Fruit fly (Drosophila melanogaster) whole organism, embryonic: ENCODE measurements around the gene Eip75B.

ENCODE experiments used
- Adf1 ChIP-seq: fragments of 200-800 bp; sonication (Bioruptor generic); IDR thresholded peaks from 2 replicates; pipeline ENCODE4 v1.3.6; 2022; ENCODE audit warnings: missing biosample characterization, missing genetic modification characterization
- Blimp-1 ChIP-seq: fragments of 200-800 bp; sonication (Bioruptor generic); optimal IDR thresholded peaks from 3 replicates; lab custom pipeline; 2018; ENCODE audit warnings: missing biosample characterization, missing genetic modification characterization, mild to moderate bottlenecking, moderate library complexity, missing genetic modification reagents
- CG10543 ChIP-seq: fragments of 200-800 bp; sonication (Bioruptor generic); optimal IDR thresholded peaks from 3 replicates; lab custom pipeline; 2017; ENCODE audit warnings: missing biosample characterization, mild to moderate bottlenecking, missing genetic modification characterization, moderate library complexity
- CG10565 ChIP-seq: fragments of 200-800 bp; sonication (Bioruptor generic); optimal IDR thresholded peaks from 3 replicates; lab custom pipeline; 2016; ENCODE audit warnings: missing biosample characterization, mild to moderate bottlenecking, missing genetic modification characterization
- CG11085 ChIP-seq: fragments of 200-800 bp; sonication (Bioruptor generic); IDR thresholded peaks from 2 replicates; pipeline ENCODE4 v1.3.6; 2022; ENCODE audit warnings: missing biosample characterization, missing genetic modification characterization
- CG11398 ChIP-seq: fragments of 200-800 bp; sonication (Bioruptor generic); optimal IDR thresholded peaks from 2 replicates; lab custom pipeline; 2016; ENCODE audit warnings: missing biosample characterization, missing genetic modification characterization
- CG12071 ChIP-seq: fragments of 200-800 bp; sonication (Bioruptor generic); optimal IDR thresholded peaks from 3 replicates; lab custom pipeline; 2018; ENCODE audit warnings: missing biosample characterization, mild to moderate bottlenecking, missing genetic modification characterization
- CG15269 ChIP-seq: fragments of 200-800 bp; sonication (Bioruptor generic); optimal IDR thresholded peaks from 2 replicates; lab custom pipeline; 2018; ENCODE audit warnings: missing biosample characterization, mild to moderate bottlenecking, missing genetic modification characterization, moderate library complexity
- CG17328 ChIP-seq: fragments of 200-800 bp; sonication (Bioruptor generic); IDR thresholded peaks from 2 replicates; pipeline ENCODE4 v1.3.6; 2022; ENCODE audit warnings: missing biosample characterization, missing genetic modification characterization
- CG17385 ChIP-seq: fragments of 200-800 bp; sonication (Bioruptor generic); optimal IDR thresholded peaks from 3 replicates; lab custom pipeline; 2018; ENCODE audit warnings: missing biosample characterization, mild to moderate bottlenecking, missing genetic modification characterization
- CG17568 ChIP-seq: fragments of 200-800 bp; sonication (Bioruptor generic); optimal IDR thresholded peaks from 2 replicates; lab custom pipeline; 2018; ENCODE audit warnings: missing biosample characterization, mild to moderate bottlenecking, missing genetic modification characterization, moderate library complexity
- CG18011 ChIP-seq: fragments of 200-800 bp; sonication (Bioruptor generic); optimal IDR thresholded peaks from 2 replicates; lab custom pipeline; 2017; ENCODE audit warnings: missing biosample characterization, missing genetic modification characterization, mild to moderate bottlenecking, moderate library complexity, missing genotype
- CG18619 ChIP-seq: fragments of 200-800 bp; sonication (Bioruptor generic); optimal IDR thresholded peaks from 3 replicates; lab custom pipeline; 2017; ENCODE audit warnings: missing biosample characterization, mild to moderate bottlenecking, missing genetic modification characterization
- CG2712 ChIP-seq: fragments of 200-800 bp; optimal IDR thresholded peaks from 3 replicates; lab custom pipeline; 2019; ENCODE audit warnings: missing biosample characterization, mild to moderate bottlenecking, missing genetic modification characterization, moderate library complexity
- CG30020 ChIP-seq: fragments of 200-800 bp; optimal IDR thresholded peaks from 2 replicates; lab custom pipeline; 2019; ENCODE audit warnings: missing biosample characterization, mild to moderate bottlenecking, missing genetic modification characterization, moderate library complexity
- CG3163 ChIP-seq: fragments of 200-800 bp; sonication (Bioruptor generic); optimal IDR thresholded peaks from 3 replicates; lab custom pipeline; 2016; ENCODE audit warnings: missing biosample characterization, missing genetic modification characterization
- CG32772 ChIP-seq: fragments of 200-800 bp; sonication (Bioruptor generic); IDR thresholded peaks from 2 replicates; pipeline ENCODE4 v1.3.6; 2022; ENCODE audit warnings: missing biosample characterization, missing genetic modification characterization
- CG34376 ChIP-seq: fragments of 200-800 bp; sonication (Bioruptor generic); optimal IDR thresholded peaks from 2 replicates; lab custom pipeline; 2018; ENCODE audit warnings: missing biosample characterization, mild to moderate bottlenecking, missing genetic modification characterization
- CG42726 ChIP-seq: fragments of 200-800 bp; sonication (Bioruptor generic); IDR thresholded peaks from 2 replicates; pipeline ENCODE4 v1.3.6; 2022; ENCODE audit warnings: missing biosample characterization, missing genetic modification characterization; ENCODE audit not compliant: partially characterized antibody
- CG6683 ChIP-seq: fragments of 200-800 bp; sonication (Bioruptor generic); optimal IDR thresholded peaks from 2 replicates; lab custom pipeline; 2017; ENCODE audit warnings: missing biosample characterization, mild to moderate bottlenecking, missing genetic modification characterization, missing genetic modification reagents
- CG7372 ChIP-seq: fragments of 200-800 bp; sonication (Bioruptor generic); IDR thresholded peaks from 2 replicates; pipeline ENCODE4 v1.3.6; 2022; ENCODE audit warnings: missing biosample characterization, missing genetic modification characterization
- CG8388 ChIP-seq: fragments of 200-800 bp; sonication (Bioruptor generic); optimal IDR thresholded peaks from 2 replicates; lab custom pipeline; 2019; ENCODE audit warnings: missing biosample characterization, mild to moderate bottlenecking, missing genetic modification characterization, moderate library complexity
- D19A ChIP-seq: fragments of 200-800 bp; optimal IDR thresholded peaks from 3 replicates; lab custom pipeline; 2019; ENCODE audit warnings: missing biosample characterization, mild to moderate bottlenecking, missing genetic modification characterization, moderate library complexity
- Dip2 ChIP-seq: fragments of 200-800 bp; sonication (Bioruptor generic); IDR thresholded peaks from 2 replicates; pipeline ENCODE4 v1.3.6; 2022; ENCODE audit warnings: missing biosample characterization, missing genetic modification characterization
- E2f2 ChIP-seq: fragments of 200-800 bp; sonication (Bioruptor generic); IDR thresholded peaks from 2 replicates; pipeline ENCODE4 v1.3.6; 2022; ENCODE audit warnings: missing biosample characterization, missing genetic modification characterization
- Ets65A ChIP-seq: fragments of 200-800 bp; sonication (Bioruptor generic); peaks from one replicate; lab custom pipeline; 2016; ENCODE audit warnings: missing biosample characterization, missing genetic modification characterization
- Hr51 ChIP-seq, 2 experiments: fragments of 200-800 bp; sonication (Bioruptor generic); optimal IDR thresholded peaks; 2 replicates in 1 of 2; 3 replicates in 1 of 2; lab custom pipeline; 2016 to 2018; ENCODE audit warnings: missing biosample characterization in 2 of 2, missing genetic modification characterization in 2 of 2, mild to moderate bottlenecking in 1 of 2, moderate library complexity in 1 of 2
- Hr78 ChIP-seq, 2 experiments: fragments of 200-800 bp in 1 of 2; fragments of >200 bp in 1 of 2; sonication (Bioruptor generic) in 1 of 2; optimal IDR thresholded peaks; 2 replicates each; lab custom pipeline; 2017 to 2019; ENCODE audit warnings: missing biosample characterization in 2 of 2, missing genetic modification characterization in 2 of 2, mild to moderate bottlenecking in 1 of 2, moderate library complexity in 1 of 2
- NC2α ChIP-seq: fragments of 200-800 bp; sonication (Bioruptor generic); optimal IDR thresholded peaks from 2 replicates; lab custom pipeline; 2016; ENCODE audit warnings: missing biosample characterization, missing genetic modification characterization
- Opbp ChIP-seq: fragments of 200-800 bp; sonication (Bioruptor generic); IDR thresholded peaks from 3 replicates; pipeline ENCODE4 v1.3.6; 2022; ENCODE audit warnings: missing biosample characterization, missing genetic modification characterization; ENCODE audit not compliant: partially characterized antibody
- Rx ChIP-seq: fragments of 200-800 bp; sonication (Bioruptor generic); IDR thresholded peaks from 2 replicates; pipeline ENCODE4 v1.3.6; 2022; ENCODE audit warnings: missing biosample characterization, missing genetic modification characterization
- Scr ChIP-seq: fragments of 200-800 bp; sonication (Bioruptor generic); IDR thresholded peaks from 2 replicates; pipeline ENCODE4 v1.3.6; 2022; ENCODE audit warnings: missing biosample characterization, missing genetic modification characterization; ENCODE audit not compliant: partially characterized antibody
- ab ChIP-seq: fragments of 200-800 bp; sonication (Bioruptor generic); optimal IDR thresholded peaks from 2 replicates; lab custom pipeline; 2016; ENCODE audit warnings: missing biosample characterization, missing genetic modification characterization
- ac ChIP-seq: fragments of 200-800 bp; sonication (Bioruptor generic); optimal IDR thresholded peaks from 3 replicates; lab custom pipeline; 2017; ENCODE audit warnings: missing biosample characterization, mild to moderate bottlenecking, missing genetic modification characterization
- ara ChIP-seq: fragments of 200-800 bp; sonication (Bioruptor generic); IDR thresholded peaks from 2 replicates; pipeline ENCODE4 v1.3.6; 2022; ENCODE audit warnings: missing biosample characterization, missing genetic modification characterization
- cg ChIP-seq: fragments of 200-800 bp; sonication (Bioruptor generic); optimal IDR thresholded peaks from 3 replicates; lab custom pipeline; 2019; ENCODE audit warnings: missing biosample characterization, mild to moderate bottlenecking, missing genetic modification characterization, moderate library complexity
- fd96Cb ChIP-seq: fragments of 200-800 bp; sonication (Bioruptor generic); optimal IDR thresholded peaks from 2 replicates; lab custom pipeline; 2018; ENCODE audit warnings: missing biosample characterization, mild to moderate bottlenecking, missing genetic modification characterization, moderate library complexity
- fru ChIP-seq: fragments of >200 bp; optimal IDR thresholded peaks from 2 replicates; lab custom pipeline; 2017
- insv ChIP-seq, 2 experiments: fragments of 200-800 bp; sonication (Bioruptor generic); optimal IDR thresholded peaks; 3 replicates each; lab custom pipeline; 2016 to 2018; ENCODE audit warnings: missing biosample characterization in 2 of 2, missing genetic modification characterization in 2 of 2
- jumu ChIP-seq: fragments of 200-800 bp; sonication (Bioruptor generic); optimal IDR thresholded peaks from 3 replicates; lab custom pipeline; 2016; ENCODE audit warnings: missing biosample characterization, missing genetic modification characterization
- ken ChIP-seq: fragments of 200-800 bp; sonication (Bioruptor generic); IDR thresholded peaks from 3 replicates; pipeline ENCODE4 v1.3.6; 2022; ENCODE audit warnings: missing biosample characterization, missing genetic modification characterization
- lmd ChIP-seq: fragments of 200-800 bp; sonication (Bioruptor generic); IDR thresholded peaks from 2 replicates; pipeline ENCODE4 v1.3.6; 2022; ENCODE audit warnings: missing biosample characterization, missing genetic modification characterization
- pum ChIP-seq: fragments of 200-800 bp; sonication (Bioruptor generic); optimal IDR thresholded peaks from 2 replicates; lab custom pipeline; 2016; ENCODE audit warnings: missing biosample characterization, missing genetic modification characterization
- tap ChIP-seq: fragments of 200-800 bp; optimal IDR thresholded peaks from 3 replicates; lab custom pipeline; 2019; ENCODE audit warnings: missing biosample characterization, mild to moderate bottlenecking, missing genetic modification characterization, moderate library complexity
- tx ChIP-seq: fragments of 200-800 bp; sonication (Bioruptor generic); optimal IDR thresholded peaks from 2 replicates; lab custom pipeline; 2016; ENCODE audit warnings: missing biosample characterization, missing genetic modification characterization
- unc-4 ChIP-seq: fragments of 200-800 bp; sonication (Bioruptor generic); IDR thresholded peaks from 2 replicates; pipeline ENCODE4 v1.3.6; 2022; ENCODE audit warnings: missing biosample characterization, missing genetic modification characterization; ENCODE audit not compliant: partially characterized antibody
- vnd ChIP-seq: fragments of 200-800 bp; sonication (Bioruptor generic); IDR thresholded peaks from 3 replicates; pipeline ENCODE4 v1.3.6; 2022; ENCODE audit warnings: missing biosample characterization, missing genetic modification characterization; ENCODE audit not compliant: partially characterized antibody
- wor ChIP-seq: fragments of 200-800 bp; sonication (Bioruptor generic); IDR thresholded peaks from 2 replicates; pipeline ENCODE4 v1.3.6; 2022; ENCODE audit warnings: missing biosample characterization, missing genetic modification characterization
- zfh2 ChIP-seq: fragments of 200-800 bp; sonication (Bioruptor generic); optimal IDR thresholded peaks from 2 replicates; lab custom pipeline; 2016; ENCODE audit warnings: missing biosample characterization, missing genetic modification characterization

Gene Eip75B

DNA sequence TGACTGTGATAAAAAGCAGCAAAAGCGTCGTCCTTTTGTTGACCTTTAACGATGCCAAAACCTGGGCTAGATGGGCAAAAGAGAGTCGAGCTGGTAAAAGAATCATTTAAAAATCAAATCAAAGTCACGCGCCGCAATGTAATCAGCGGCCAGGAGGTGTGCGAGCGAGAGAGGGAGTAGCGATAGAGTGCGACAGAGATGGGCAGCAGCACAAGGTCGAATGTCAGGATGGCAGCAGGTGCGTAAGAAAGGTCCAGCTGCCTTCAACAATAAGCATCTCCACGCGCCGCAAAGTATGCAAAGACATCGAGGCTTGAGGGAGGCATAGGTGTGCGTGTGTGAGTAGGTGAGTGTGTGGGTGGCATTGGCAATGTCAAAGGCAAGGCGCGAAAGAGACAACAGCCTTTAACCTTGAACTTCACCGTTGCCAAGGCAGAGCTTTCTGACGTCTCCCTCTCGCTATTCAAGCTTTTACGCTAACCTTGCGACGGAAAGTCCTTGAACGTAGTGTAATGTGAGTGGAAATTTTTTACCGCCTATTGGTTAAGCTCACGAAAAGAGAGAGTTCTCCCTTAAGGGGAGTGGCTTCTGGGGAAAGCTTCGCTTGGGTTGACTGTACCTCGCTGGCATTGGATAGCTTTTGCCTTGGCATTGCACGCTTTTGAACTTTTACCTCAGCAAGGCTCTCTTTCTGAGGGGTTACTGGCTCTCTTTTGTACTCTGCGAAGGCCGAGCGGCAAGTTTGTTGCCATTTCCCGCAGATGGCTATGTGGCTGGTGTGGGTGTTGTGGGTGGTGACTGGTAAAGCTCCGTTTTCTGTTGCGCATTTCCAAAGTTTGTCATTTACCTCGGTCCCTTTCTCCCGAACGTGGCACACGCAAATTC, 134.6 kb downstream of the Eip75B start (continued):
- TF ChIP-seq tx (GFP tag; lab: Kevin White, UChicago) (no peak), Adf1 (GFP tag; lab: Robert Waterston, UW) (peak; percentile 36; the same call in 1 of the 2 replicates), CG42726 (GFP tag; lab: Robert Waterston, UW) (no peak), ara (GFP tag; lab: Robert Waterston, UW) (no peak), pum (GFP tag; lab: Kevin White, UChicago) (no peak), CG17385 (GFP tag; lab: Kevin White, UChicago) (no peak), CG30020 (tag; lab: Kevin White, UChicago) (no peak), wor (GFP tag; lab: Robert Waterston, UW) (no peak), ken (no peak), Hr51 (GFP tag; optimal IDR thresholded peaks at IDR 0.05; lab: Kevin White, UChicago) (peak in 1 of 2 experiments; percentile 18), NC2α (GFP tag; lab: Kevin White, UChicago) (no peak), Opbp (no peak), CG10565 (GFP tag; lab: Kevin White, UChicago) (no peak), D19A (tag; lab: Kevin White, UChicago) (no peak), unc-4 (GFP tag; lab: Robert Waterston, UW) (no peak), fd96Cb (tag; lab: Kevin White, UChicago) (no peak), Rx (GFP tag; lab: Robert Waterston, UW) (no peak), CG18011 (GFP tag; lab: Kevin White, UChicago) (no peak), CG12071 (GFP tag; lab: Kevin White, UChicago) (no peak), Scr (GFP tag; lab: Robert Waterston, UW) (no peak), CG8388 (GFP tag; lab: Kevin White, UChicago) (no peak), CG3163 (peak; percentile 47), vnd (no peak), E2f2 (GFP tag; lab: Robert Waterston, UW) (no peak), fru (lab: Kevin White, UChicago) (no peak), CG11085 (GFP tag; lab: Robert Waterston, UW) (no peak), Blimp-1 (GFP tag; lab: Kevin White, UChicago) (no peak), CG17328 (GFP tag; lab: Robert Waterston, UW) (no peak), CG17568 (GFP tag; lab: Kevin White, UChicago) (no peak), ac (GFP tag; lab: Kevin White, UChicago) (no peak), insv (GFP tag; optimal IDR thresholded peaks at IDR 0.05; lab: Kevin White, UChicago) (no peak), CG7372 (GFP tag; lab: Robert Waterston, UW) (no peak), CG11398 (GFP tag; lab: Kevin White, UChicago) (no peak), ab (GFP tag; lab: Kevin White, UChicago) (no peak), jumu (GFP tag; lab: Kevin White, UChicago) (no peak), Ets65A (GFP tag; lab: Kevin White, UChicago) (peak; percentile 53), CG32772 (GFP tag; lab: Robert Waterston, UW) (no peak), CG10543 (no peak), Dip2 (no peak), Hr78 (GFP tag; optimal IDR thresholded peaks at IDR 0.05; lab: Kevin White, UChicago) (no peak), CG15269 (tag; lab: Kevin White, UChicago) (no peak), CG6683 (GFP tag; lab: Kevin White, UChicago) (no peak), zfh2 (GFP tag; lab: Kevin White, UChicago) (no peak), lmd (GFP tag; lab: Robert Waterston, UW) (no peak), tap (tag; lab: Kevin White, UChicago) (no peak), CG34376 (GFP tag; lab: Kevin White, UChicago) (no peak), cg (peak; percentile 3), CG18619 (GFP tag; lab: Kevin White, UChicago) (no peak), CG2712 (tag; lab: Kevin White, UChicago) (no peak)
